Worm (Caenorhabditis elegans): ENCODE data around the gene C03A3.3.
A peak's percentile ranks its signal among the peaks of the same experiment; 100 is the strongest.

Gene C03A3.3

ce11 chrX:11257071-11257470 is 11.8 kb downstream of the C03A3.3 start, which contains the start of gene C03A3.1 (continued):
- no peak for TF ChIP-seq che-1 (tag; optimal IDR thresholded peaks at IDR 0.05)
- no peak for TF ChIP-seq pha-2 (tag; optimal IDR thresholded peaks at IDR 0.05)
- no peak for TF ChIP-seq ceh-9 (tag; optimal IDR thresholded peaks at IDR 0.05)
- TF ChIP-seq tbx-7 (tag; optimal IDR thresholded peaks at IDR 0.05): no peak
- TF ChIP-seq ttx-3 (tag; optimal IDR thresholded peaks at IDR 0.05): no peak
- peak; percentile 16 for TF ChIP-seq ref-2 (tag; optimal IDR thresholded peaks at IDR 0.05)
- peak; percentile 49 for TF ChIP-seq rnt-1 (tag; optimal IDR thresholded peaks at IDR 0.05)
- TF ChIP-seq hlh-8 (tag; optimal IDR thresholded peaks at IDR 0.05): peak; percentile 33
- TF ChIP-seq dmd-4 (tag; optimal IDR thresholded peaks at IDR 0.05; ENCODE audit: borderline replicate concordance): no peak
- peak; percentile 75 for TF ChIP-seq ceh-31 (tag; optimal IDR thresholded peaks at IDR 0.05)
- no peak for TF ChIP-seq sox-4 (tag; optimal IDR thresholded peaks at IDR 0.05)
- no peak for TF ChIP-seq lim-6 (tag; optimal IDR thresholded peaks at IDR 0.05)
- TF ChIP-seq dve-1 (tag; optimal IDR thresholded peaks at IDR 0.05): no peak
- TF ChIP-seq hlh-30 (tag; optimal IDR thresholded peaks at IDR 0.05; ENCODE audit: insufficient read depth): no peak
- no peak for TF ChIP-seq ceh-30 (tag; optimal IDR thresholded peaks at IDR 0.05)

ce11 chrX:11252429-11252828 is 16.4 kb downstream of the C03A3.3 start:
- peak; percentile 31 for TF ChIP-seq syd-9 (tag; optimal IDR thresholded peaks at IDR 0.05)
- TF ChIP-seq ceh-48 (tag; optimal IDR thresholded peaks at IDR 0.05): no peak
- peak; percentile 56 for TF ChIP-seq madf-2 (tag; optimal IDR thresholded peaks at IDR 0.05)
- TF ChIP-seq fax-1 (tag; optimal IDR thresholded peaks at IDR 0.05): peak; percentile 42
- TF ChIP-seq pax-1 (tag; optimal IDR thresholded peaks at IDR 0.05): no peak
- no peak for TF ChIP-seq npax-4 (tag; optimal IDR thresholded peaks at IDR 0.05)
- TF ChIP-seq hlh-15 (tag; optimal IDR thresholded peaks at IDR 0.05): peak; percentile 55
- peak; percentile 66 for TF ChIP-seq pat-9 (tag; optimal IDR thresholded peaks at IDR 0.05)
- peak; percentile 31 for TF ChIP-seq rnt-1 (tag; optimal IDR thresholded peaks at IDR 0.05)
- no peak for TF ChIP-seq pha-4 (tag; optimal IDR thresholded peaks at IDR 0.05)
- no peak for TF ChIP-seq mec-3 (tag; optimal IDR thresholded peaks at IDR 0.05; ENCODE audit: borderline replicate concordance)
- no peak for TF ChIP-seq lim-6 (tag; optimal IDR thresholded peaks at IDR 0.05)
- TF ChIP-seq ttx-3 (tag; optimal IDR thresholded peaks at IDR 0.05): peak; percentile 55
- TF ChIP-seq lin-11 (tag; optimal IDR thresholded peaks at IDR 0.05): peak; percentile 48
- TF ChIP-seq ceh-6 (GFP tag; optimal IDR thresholded peaks at IDR 0.05): peak; percentile 68
- TF ChIP-seq ahr-1 (tag; optimal IDR thresholded peaks at IDR 0.05): no peak
- TF ChIP-seq zip-5 (tag; optimal IDR thresholded peaks at IDR 0.05): peak; percentile 25
- peak; percentile 61 for TF ChIP-seq fkh-6 (tag; optimal IDR thresholded peaks at IDR 0.05)
- TF ChIP-seq ref-2 (tag; optimal IDR thresholded peaks at IDR 0.05): peak; percentile 75
- peak; percentile 51 for TF ChIP-seq ztf-16 (tag; optimal IDR thresholded peaks at IDR 0.05)
- no peak for TF ChIP-seq ceh-31 (tag; optimal IDR thresholded peaks at IDR 0.05)
- TF ChIP-seq elt-2 (tag; optimal IDR thresholded peaks at IDR 0.05): peak; percentile 74
- TF ChIP-seq fkh-10 (GFP tag; optimal IDR thresholded peaks at IDR 0.05): no peak
- no peak for TF ChIP-seq ceh-22 (tag; optimal IDR thresholded peaks at IDR 0.05)
- TF ChIP-seq C38D4.7 (GFP tag; optimal IDR thresholded peaks at IDR 0.05): peak; percentile 46
- TF ChIP-seq dmd-4 (tag; optimal IDR thresholded peaks at IDR 0.05; ENCODE audit: borderline replicate concordance): no peak
- peak; percentile 44 for TF ChIP-seq T23F11.4 (GFP tag; optimal IDR thresholded peaks at IDR 0.05)
- TF ChIP-seq hlh-13 (GFP tag; optimal IDR thresholded peaks at IDR 0.05): peak; percentile 24
- TF ChIP-seq K02D7.2 (tag; optimal IDR thresholded peaks at IDR 0.05): peak; percentile 60
- peak; percentile 57 for TF ChIP-seq che-1 (tag; optimal IDR thresholded peaks at IDR 0.05)
- peak; percentile 56 for TF ChIP-seq C08G9.2 (tag; optimal IDR thresholded peaks at IDR 0.05)
- peak; percentile 23 for TF ChIP-seq F13H6.1 (tag; optimal IDR thresholded peaks at IDR 0.05)
- TF ChIP-seq sox-2 (GFP tag; IDR thresholded peaks at IDR 0.05): no peak; the same call in 1 of the 2 replicates
- TF ChIP-seq elt-4 (tag; optimal IDR thresholded peaks at IDR 0.05): no peak
- TF ChIP-seq ceh-14 (tag; optimal IDR thresholded peaks at IDR 0.05): peak; percentile 72
- TF ChIP-seq nfya-1 (tag; optimal IDR thresholded peaks at IDR 0.05): peak; percentile 20
- peak; percentile 53 for TF ChIP-seq ceh-18 (tag; optimal IDR thresholded peaks at IDR 0.05)
- TF ChIP-seq unc-55 (GFP tag; optimal IDR thresholded peaks at IDR 0.05): no peak
- no peak for TF ChIP-seq eyg-1 (tag; optimal IDR thresholded peaks at IDR 0.05)
- TF ChIP-seq sox-4 (tag; optimal IDR thresholded peaks at IDR 0.05): peak; percentile 45
- peak; percentile 50 for TF ChIP-seq ceh-2 (tag; optimal IDR thresholded peaks at IDR 0.05)
- TF ChIP-seq unc-86 (tag; optimal IDR thresholded peaks at IDR 0.05): peak; percentile 30
- no peak for TF ChIP-seq pros-1 (tag; optimal IDR thresholded peaks at IDR 0.05)
- TF ChIP-seq tbx-2 (tag; optimal IDR thresholded peaks at IDR 0.05): peak; percentile 34

All from whole organism, late embryonic.